Worm (Caenorhabditis elegans) whole organism, late embryonic: ENCODE results near the gene F07C6.4.

Experiments used
- ceh-34 ChIP-seq: sonication (generic microtip); optimal IDR thresholded peaks from 2 replicates; lab custom pipeline; 2016; ENCODE audit warnings: mild to moderate bottlenecking, missing genetic modification characterization, missing compliant biosample characterization
- hlh-13 ChIP-seq: fragments of 200-800 bp; sonication (Bioruptor generic); optimal IDR thresholded peaks from 2 replicates; lab custom pipeline; 2018; ENCODE audit warnings: mild to moderate bottlenecking, missing genetic modification characterization, missing compliant biosample characterization

DNA sequence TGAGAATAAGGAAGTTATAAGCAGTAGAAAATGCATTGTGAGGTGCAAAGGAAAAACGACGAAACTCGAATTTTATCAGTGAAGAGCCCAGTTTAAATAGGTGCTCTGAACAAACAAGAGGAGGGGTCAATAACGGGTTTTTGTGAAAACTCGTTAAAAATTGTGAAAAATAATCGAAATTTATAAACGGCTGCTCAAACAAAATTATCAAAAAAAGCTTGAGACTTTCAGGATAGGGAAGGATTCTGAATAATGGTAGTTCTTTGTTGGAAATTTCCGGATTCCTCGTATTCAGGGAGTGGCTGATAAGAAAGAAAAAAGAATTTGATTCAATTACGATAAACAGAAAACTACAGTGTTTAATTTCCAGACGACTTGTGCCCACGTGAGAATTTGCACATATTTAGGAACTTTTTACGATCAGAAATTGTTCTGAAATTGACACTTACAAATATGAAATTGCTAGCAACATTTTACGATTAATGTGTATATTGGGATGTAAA is 65.8 kb downstream of the F07C6.4 start, which contains the start of gene clec-187:
- TF ChIP-seq hlh-13 (no peak), ceh-34 (tag; lab: Kevin White, UChicago) (no peak)
